Fruit fly (Drosophila melanogaster) whole organism, embryonic: ENCODE data around the gene CG5568.

Experiments used
- CG11695 ChIP-seq: fragments of 200-800 bp; sonication (Bioruptor generic); IDR thresholded peaks from 3 replicates; pipeline ENCODE4 v1.3.6; 2022; ENCODE audit warnings: missing biosample characterization, missing genetic modification characterization
- CG12071 ChIP-seq: fragments of 200-800 bp; sonication (Bioruptor generic); optimal IDR thresholded peaks from 3 replicates; lab custom pipeline; 2018; ENCODE audit warnings: missing biosample characterization, mild to moderate bottlenecking, missing genetic modification characterization
- CG12942 ChIP-seq: fragments of 200-800 bp; sonication (Bioruptor generic); optimal IDR thresholded peaks from 3 replicates; lab custom pipeline; 2016; ENCODE audit warnings: missing biosample characterization, missing genetic modification characterization
- CG13424 ChIP-seq: fragments of 200-800 bp; sonication (Bioruptor generic); optimal IDR thresholded peaks from 2 replicates; lab custom pipeline; 2019; ENCODE audit warnings: missing biosample characterization, mild to moderate bottlenecking, missing genetic modification characterization, moderate library complexity
- CG13624 ChIP-seq: fragments of 200-800 bp; sonication (Bioruptor generic); optimal IDR thresholded peaks from 2 replicates; lab custom pipeline; 2016; ENCODE audit warnings: missing biosample characterization, missing genetic modification characterization
- CG14050 ChIP-seq: fragments of 200-800 bp; sonication (Bioruptor generic); IDR thresholded peaks from 3 replicates; pipeline ENCODE4 v1.3.6; 2022; ENCODE audit warnings: missing biosample characterization, missing genetic modification characterization
- CG14710 ChIP-seq: fragments of 200-800 bp; sonication (Bioruptor generic); optimal IDR thresholded peaks from 3 replicates; lab custom pipeline; 2019; ENCODE audit warnings: missing biosample characterization, mild to moderate bottlenecking, missing genetic modification characterization, moderate library complexity
- CG15073 ChIP-seq: fragments of 200-800 bp; sonication (Bioruptor generic); optimal IDR thresholded peaks from 2 replicates; lab custom pipeline; 2016; ENCODE audit warnings: missing biosample characterization, missing genetic modification characterization
- CG17361 ChIP-seq: fragments of 200-800 bp; sonication (Bioruptor generic); IDR thresholded peaks from 3 replicates; pipeline ENCODE4 v1.3.6; 2022; ENCODE audit warnings: missing biosample characterization, missing genetic modification characterization
- CG2120 ChIP-seq: fragments of 200-800 bp; sonication (Bioruptor generic); optimal IDR thresholded peaks from 3 replicates; lab custom pipeline; 2016; ENCODE audit warnings: missing biosample characterization, missing genetic modification characterization
- CG30020 ChIP-seq: fragments of 200-800 bp; optimal IDR thresholded peaks from 2 replicates; lab custom pipeline; 2019; ENCODE audit warnings: missing biosample characterization, mild to moderate bottlenecking, missing genetic modification characterization, moderate library complexity
- CG30403 ChIP-seq: fragments of 200-800 bp; sonication (Bioruptor generic); optimal IDR thresholded peaks from 3 replicates; lab custom pipeline; 2016; ENCODE audit warnings: missing biosample characterization, missing genetic modification characterization
- CG31224 ChIP-seq: fragments of 200-800 bp; sonication (Bioruptor generic); IDR thresholded peaks from 2 replicates; pipeline ENCODE4 v1.3.6; 2022; ENCODE audit warnings: missing biosample characterization, missing genetic modification characterization
- CG32532 ChIP-seq: fragments of 200-800 bp; sonication (Bioruptor generic); IDR thresholded peaks from 2 replicates; pipeline ENCODE4 v1.3.6; 2022; ENCODE audit warnings: missing biosample characterization, missing genetic modification characterization
- CG34422 ChIP-seq: fragments of 200-800 bp; sonication (Bioruptor generic); IDR thresholded peaks from 3 replicates; pipeline ENCODE4 v1.3.6; 2022; ENCODE audit warnings: missing biosample characterization, missing genetic modification characterization
- CG4424 ChIP-seq: fragments of 200-800 bp; sonication (Bioruptor generic); optimal IDR thresholded peaks from 3 replicates; lab custom pipeline; 2016; ENCODE audit warnings: missing biosample characterization, missing genetic modification characterization
- CG4730 ChIP-seq: fragments of 200-800 bp; sonication (Bioruptor generic); IDR thresholded peaks from 2 replicates; pipeline ENCODE4 v1.3.6; 2022; ENCODE audit warnings: missing biosample characterization, missing genetic modification characterization
- CG4820 ChIP-seq: fragments of 200-800 bp; sonication (Bioruptor generic); optimal IDR thresholded peaks from 3 replicates; lab custom pipeline; 2016; ENCODE audit warnings: missing biosample characterization, missing genetic modification characterization
- CG7745 ChIP-seq: fragments of 200-800 bp; sonication (Bioruptor generic); optimal IDR thresholded peaks from 2 replicates; lab custom pipeline; 2018; ENCODE audit warnings: missing biosample characterization, mild to moderate bottlenecking, missing genetic modification characterization, moderate library complexity
- CG7786 ChIP-seq: fragments of 200-800 bp; sonication (Bioruptor generic); optimal IDR thresholded peaks from 2 replicates; lab custom pipeline; 2016; ENCODE audit warnings: missing biosample characterization, missing genetic modification characterization
- CHES-1-like ChIP-seq: fragments of 200-800 bp; sonication (Bioruptor generic); optimal IDR thresholded peaks from 2 replicates; lab custom pipeline; 2016; ENCODE audit warnings: missing biosample characterization, missing genetic modification characterization
- Ets97D ChIP-seq: fragments of 200-800 bp; sonication (Bioruptor generic); optimal IDR thresholded peaks from 3 replicates; lab custom pipeline; 2016; ENCODE audit warnings: missing biosample characterization, missing genetic modification characterization
- Hey ChIP-seq: fragments of 200-800 bp; sonication (Bioruptor generic); optimal IDR thresholded peaks from 3 replicates; lab custom pipeline; 2018; ENCODE audit warnings: missing biosample characterization, mild to moderate bottlenecking, missing genetic modification characterization
- HmgD ChIP-seq: fragments of 200-800 bp; sonication (Bioruptor generic); optimal IDR thresholded peaks from 3 replicates; lab custom pipeline; 2016; ENCODE audit warnings: missing biosample characterization, missing genetic modification characterization
- Hmr ChIP-seq: fragments of 200-800 bp; sonication (Bioruptor generic); optimal IDR thresholded peaks from 3 replicates; lab custom pipeline; 2017; ENCODE audit warnings: mild to moderate bottlenecking, missing biosample characterization, missing genetic modification reagents, missing genetic modification characterization
- Hr39 ChIP-seq: fragments of >200 bp; optimal IDR thresholded peaks from 2 replicates; lab custom pipeline; 2017
- Lim3 ChIP-seq: fragments of 200-800 bp; sonication (Bioruptor generic); IDR thresholded peaks from 2 replicates; pipeline ENCODE4 v1.3.6; 2022; ENCODE audit warnings: missing biosample characterization, missing genetic modification characterization
- MTF-1 ChIP-seq: fragments of 200-800 bp; sonication (Bioruptor generic); optimal IDR thresholded peaks from 2 replicates; lab custom pipeline; 2018; ENCODE audit warnings: missing biosample characterization, mild to moderate bottlenecking, missing genetic modification characterization, borderline replicate concordance
- NK7.1 ChIP-seq: fragments of 200-800 bp; sonication (Bioruptor generic); optimal IDR thresholded peaks from 3 replicates; lab custom pipeline; 2016; ENCODE audit warnings: missing biosample characterization, missing genetic modification characterization
- Nf-YB ChIP-seq: fragments of 200-800 bp; sonication (Bioruptor generic); optimal IDR thresholded peaks from 3 replicates; lab custom pipeline; 2019; ENCODE audit warnings: missing biosample characterization, mild to moderate bottlenecking, missing genetic modification characterization, moderate library complexity
- Nf-YC ChIP-seq: fragments of 200-800 bp; optimal IDR thresholded peaks from 3 replicates; lab custom pipeline; 2019; ENCODE audit warnings: missing biosample characterization, mild to moderate bottlenecking, missing genetic modification characterization, moderate library complexity
- amos ChIP-seq: fragments of 200-800 bp; sonication (Bioruptor generic); IDR thresholded peaks from 2 replicates; pipeline ENCODE4 v1.3.6; 2022; ENCODE audit warnings: missing biosample characterization, missing genetic modification characterization; ENCODE audit not compliant: partially characterized antibody
- ase ChIP-seq: fragments of 200-800 bp; sonication (Bioruptor generic); IDR thresholded peaks from 3 replicates; pipeline ENCODE4 v1.3.6; 2022; ENCODE audit warnings: missing biosample characterization, missing genetic modification characterization
- ash1 ChIP-seq: fragments of 200-800 bp; sonication (Bioruptor generic); optimal IDR thresholded peaks from 2 replicates; lab custom pipeline; 2018; ENCODE audit warnings: missing biosample characterization, mild to moderate bottlenecking, missing genetic modification characterization
- bigmax ChIP-seq: fragments of 200-800 bp; sonication (Bioruptor generic); optimal IDR thresholded peaks from 2 replicates; lab custom pipeline; 2018; ENCODE audit warnings: missing biosample characterization, mild to moderate bottlenecking, missing genetic modification characterization
- corto ChIP-seq: fragments of 200-800 bp; sonication (Bioruptor generic); optimal IDR thresholded peaks from 2 replicates; lab custom pipeline; 2016; ENCODE audit warnings: missing biosample characterization, mild to moderate bottlenecking, missing genetic modification characterization, moderate library complexity
- en ChIP-seq: fragments of 200-800 bp; sonication (Bioruptor generic); optimal IDR thresholded peaks from 2 replicates; lab custom pipeline; 2016; ENCODE audit warnings: missing biosample characterization, missing genetic modification characterization
- esg ChIP-seq: fragments of 200-800 bp; sonication (Bioruptor generic); conservative IDR thresholded peaks from 2 replicates; pipeline ENCODE4 v1.3.6; 2022; ENCODE audit warnings: missing biosample characterization, missing genetic modification characterization
- fu2 ChIP-seq: fragments of 200-800 bp; sonication (Bioruptor generic); optimal IDR thresholded peaks from 2 replicates; lab custom pipeline; 2016; ENCODE audit warnings: missing biosample characterization, missing genetic modification characterization
- grau ChIP-seq: fragments of 200-800 bp; optimal IDR thresholded peaks from 3 replicates; lab custom pipeline; 2019; ENCODE audit warnings: missing biosample characterization, mild to moderate bottlenecking, missing genetic modification characterization, moderate library complexity
- gsb-n ChIP-seq: fragments of 200-800 bp; sonication (Bioruptor generic); optimal IDR thresholded peaks from 3 replicates; lab custom pipeline; 2018; ENCODE audit warnings: missing biosample characterization, mild to moderate bottlenecking, missing genetic modification characterization
- kni ChIP-seq: fragments of 200-800 bp; sonication (Bioruptor generic); optimal IDR thresholded peaks from 3 replicates; lab custom pipeline; 2017; ENCODE audit warnings: mild to moderate bottlenecking, missing biosample characterization, missing genetic modification reagents, missing genetic modification characterization
- lilli ChIP-seq: fragments of 200-800 bp; sonication (Bioruptor generic); optimal IDR thresholded peaks from 3 replicates; lab custom pipeline; 2016; ENCODE audit warnings: missing biosample characterization, missing genetic modification characterization
- org-1 ChIP-seq: fragments of 200-800 bp; sonication (Bioruptor generic); optimal IDR thresholded peaks from 2 replicates; lab custom pipeline; 2017; ENCODE audit warnings: missing biosample characterization, missing genetic modification characterization
- pan ChIP-seq, 4 experiments: fragments of >200 bp in 3 of 4; fragments of 200-800 bp in 1 of 4; sonication (Bioruptor generic) in 1 of 4; optimal IDR thresholded peaks in 3 of 4; IDR thresholded peaks in 1 of 4; 2 replicates each; pipeline versions ENCODE4 v1.3.6 to Lab custom; 2017 to 2022; ENCODE audit warnings: missing biosample characterization in 2 of 4, missing genetic modification characterization in 2 of 4, mixed read lengths in 1 of 4
- pho ChIP-seq: fragments of 200-800 bp; sonication (Bioruptor generic); optimal IDR thresholded peaks from 2 replicates; lab custom pipeline; 2016; ENCODE audit warnings: missing biosample characterization, missing genetic modification characterization
- shn ChIP-seq: fragments of 200-800 bp; sonication (Bioruptor generic); optimal IDR thresholded peaks from 3 replicates; lab custom pipeline; 2016; ENCODE audit warnings: missing biosample characterization, missing genetic modification characterization
- sima ChIP-seq: fragments of 200-800 bp; sonication (Bioruptor generic); optimal IDR thresholded peaks from 2 replicates; lab custom pipeline; 2016; ENCODE audit warnings: missing biosample characterization, missing genetic modification characterization
- toy ChIP-seq: fragments of 200-800 bp; sonication (Bioruptor generic); IDR thresholded peaks from 2 replicates; pipeline ENCODE4 v1.3.6; 2022; ENCODE audit warnings: missing biosample characterization, missing genetic modification characterization
- vfl ChIP-seq: fragments of 200-800 bp; sonication (Bioruptor generic); optimal IDR thresholded peaks from 2 replicates; lab custom pipeline; 2016; ENCODE audit warnings: missing biosample characterization, missing genetic modification characterization

The CG5568 gene

DNA sequence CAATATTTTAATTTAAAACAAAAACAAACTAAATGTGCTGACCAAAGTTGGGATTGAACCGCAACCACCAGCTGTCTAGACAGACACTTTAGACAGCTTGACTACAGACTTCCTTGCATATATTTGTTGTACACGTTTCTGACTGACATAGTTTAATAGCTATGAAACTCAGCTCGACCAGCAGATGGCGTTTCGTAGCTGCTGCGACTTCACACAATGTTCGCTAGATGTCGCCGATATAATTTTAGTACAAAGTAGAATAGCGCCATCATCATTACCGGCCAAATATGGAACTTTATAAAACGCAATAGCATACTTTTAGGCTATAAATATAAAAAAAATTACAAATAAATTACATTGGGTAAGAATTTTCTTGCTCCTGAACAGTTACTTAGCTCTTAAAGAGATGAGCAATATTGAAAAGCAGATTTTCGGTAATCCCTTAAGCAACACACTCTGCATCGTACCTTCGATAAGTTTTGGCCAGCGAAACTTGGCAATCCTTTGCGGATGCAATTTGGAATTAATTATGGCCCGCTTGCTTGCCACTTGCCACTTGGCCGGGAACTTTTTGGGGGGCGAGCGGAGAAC is 1.6 kb upstream of the CG5568 start (continued):
- TF ChIP-seq CG11695 (GFP tag; lab: Robert Waterston, UW), result no peak
- peak; percentile 22; the same call in 1 of the 2 replicates for TF ChIP-seq esg (GFP tag; lab: Robert Waterston, UW)
- peak; percentile 80 for TF ChIP-seq ase (GFP tag; lab: Robert Waterston, UW)
- no peak for TF ChIP-seq pan (optimal IDR thresholded peaks at IDR 0.05; lab: Kevin White, UChicago)
- peak in 1 of 2 experiments; percentile 75 for TF ChIP-seq pan (GFP tag; optimal IDR thresholded peaks at IDR 0.05 in 1 of 2, IDR thresholded peaks at IDR 0.05 in 1 of 2)
- peak; percentile 39 for TF ChIP-seq NK7.1
- TF ChIP-seq en (GFP tag; lab: Kevin White, UChicago), result no peak
- no peak for TF ChIP-seq org-1 (GFP tag; lab: Kevin White, UChicago)
- peak; percentile 33 for TF ChIP-seq CG12071 (GFP tag; lab: Kevin White, UChicago)
- TF ChIP-seq bigmax, result no peak
- TF ChIP-seq CG15073, result no peak
- no peak for TF ChIP-seq CG30020 (tag; lab: Kevin White, UChicago)
- TF ChIP-seq CG2120 (GFP tag; lab: Kevin White, UChicago), result no peak
- peak; percentile 56; the same call in 1 of the 2 replicates for TF ChIP-seq CG31224 (GFP tag; lab: Robert Waterston, UW)
- TF ChIP-seq ash1 (GFP tag; lab: Kevin White, UChicago), result no peak
- TF ChIP-seq CG4730 (GFP tag; lab: Robert Waterston, UW), result peak; percentile 71
- no peak for TF ChIP-seq CG7745 (tag; lab: Kevin White, UChicago)
- TF ChIP-seq CG13624, result peak; percentile 25
- TF ChIP-seq CG14710 (tag; lab: Kevin White, UChicago), result peak; percentile 75
- peak; percentile 53 for TF ChIP-seq lilli
- no peak for TF ChIP-seq fu2 (GFP tag; lab: Kevin White, UChicago)
- TF ChIP-seq grau, result peak; percentile 63
- no peak for TF ChIP-seq Nf-YC (tag; lab: Kevin White, UChicago)
- peak; percentile 63; the same call in 1 of the 3 replicates for TF ChIP-seq CG17361 (GFP tag; lab: Robert Waterston, UW)
- TF ChIP-seq Hey (tag; lab: Kevin White, UChicago), result no peak
- peak; percentile 62 for TF ChIP-seq HmgD
- no peak for TF ChIP-seq CG7786 (GFP tag; lab: Kevin White, UChicago)
- no peak for TF ChIP-seq toy (GFP tag; lab: Robert Waterston, UW)
- TF ChIP-seq CG34422 (GFP tag; lab: Robert Waterston, UW), result peak; percentile 54; the same call in 1 of the 3 replicates
- peak; percentile 34 for TF ChIP-seq CHES-1-like (GFP tag; lab: Kevin White, UChicago)
- no peak for TF ChIP-seq CG12942
- TF ChIP-seq CG4424 (GFP tag; lab: Kevin White, UChicago), result peak; percentile 74
- TF ChIP-seq sima (GFP tag; lab: Kevin White, UChicago), result peak; percentile 28
- no peak for TF ChIP-seq vfl (GFP tag; lab: Kevin White, UChicago)
- no peak for TF ChIP-seq Lim3 (GFP tag; lab: Robert Waterston, UW)
- TF ChIP-seq CG30403, result peak; percentile 56
- peak; percentile 51 for TF ChIP-seq CG14050 (GFP tag; lab: Robert Waterston, UW)
- TF ChIP-seq Nf-YB (GFP tag; lab: Kevin White, UChicago), result no peak
- peak; percentile 9 for TF ChIP-seq kni (GFP tag; lab: Kevin White, UChicago)
- peak; percentile 44 for TF ChIP-seq pho (GFP tag; lab: Kevin White, UChicago)
- TF ChIP-seq amos (GFP tag; lab: Robert Waterston, UW), result peak; percentile 40; the same call in 1 of the 2 replicates
- TF ChIP-seq Hmr (GFP tag; lab: Kevin White, UChicago), result peak; percentile 62
- peak; percentile 45 for TF ChIP-seq gsb-n
- peak; percentile 51 for TF ChIP-seq CG13424
- peak; percentile 77 for TF ChIP-seq MTF-1 (GFP tag; lab: Kevin White, UChicago)
- TF ChIP-seq CG4820, result peak; percentile 64
- peak; percentile 93 for TF ChIP-seq CG32532 (GFP tag; lab: Robert Waterston, UW)
- no peak for TF ChIP-seq Hr39 (lab: Kevin White, UChicago)
- TF ChIP-seq corto, result no peak
- TF ChIP-seq shn (GFP tag; lab: Kevin White, UChicago), result no peak
- TF ChIP-seq Ets97D, result peak; percentile 12
